Fruit fly (Drosophila melanogaster) whole organism, embryonic: Measurements from ENCODE around the gene CG46311.
A peak's percentile ranks its signal among the peaks of the same experiment; 100 is the strongest.

ENCODE experiments used
- Bgb ChIP-seq: fragments of 200-800 bp; sonication (Bioruptor generic); IDR thresholded peaks from 2 replicates; pipeline ENCODE4 v1.3.6; 2022; ENCODE audit warnings: missing biosample characterization, missing genetic modification characterization; ENCODE audit not compliant: partially characterized antibody
- C15 ChIP-seq: fragments of 200-800 bp; sonication (Bioruptor generic); IDR thresholded peaks from 3 replicates; pipeline ENCODE4 v1.3.6; 2022; ENCODE audit warnings: missing biosample characterization, missing genetic modification characterization
- CG1024 ChIP-seq: fragments of 200-800 bp; sonication (Bioruptor generic); IDR thresholded peaks from 2 replicates; pipeline ENCODE4 v1.3.6; 2022; ENCODE audit warnings: missing biosample characterization, missing genetic modification characterization
- CG10543 ChIP-seq: fragments of 200-800 bp; sonication (Bioruptor generic); optimal IDR thresholded peaks from 3 replicates; lab custom pipeline; 2017; ENCODE audit warnings: missing biosample characterization, mild to moderate bottlenecking, missing genetic modification characterization, moderate library complexity
- CG11398 ChIP-seq: fragments of 200-800 bp; sonication (Bioruptor generic); optimal IDR thresholded peaks from 2 replicates; lab custom pipeline; 2016; ENCODE audit warnings: missing biosample characterization, missing genetic modification characterization
- CG11504 ChIP-seq: fragments of 200-800 bp; sonication (Bioruptor generic); optimal IDR thresholded peaks from 3 replicates; lab custom pipeline; 2019; ENCODE audit warnings: missing biosample characterization, mild to moderate bottlenecking, missing genetic modification characterization, moderate library complexity
- CG13296 ChIP-seq: fragments of 200-800 bp; sonication (Bioruptor generic); optimal IDR thresholded peaks from 3 replicates; lab custom pipeline; 2018; ENCODE audit warnings: missing biosample characterization, mild to moderate bottlenecking, missing genetic modification characterization
- CG15514 ChIP-seq: fragments of 200-800 bp; sonication (Bioruptor generic); optimal IDR thresholded peaks from 3 replicates; lab custom pipeline; 2017; ENCODE audit warnings: missing biosample characterization, missing genetic modification characterization, mild to moderate bottlenecking, moderate library complexity, missing genetic modification reagents
- CG16863 ChIP-seq: fragments of 200-800 bp; sonication (Bioruptor generic); optimal IDR thresholded peaks from 3 replicates; lab custom pipeline; 2016; ENCODE audit warnings: missing biosample characterization, missing genetic modification characterization
- CG17359 ChIP-seq: fragments of 200-800 bp; sonication (Bioruptor generic); optimal IDR thresholded peaks from 3 replicates; lab custom pipeline; 2018; ENCODE audit warnings: missing biosample characterization, mild to moderate bottlenecking, missing genetic modification characterization, moderate library complexity
- CG18764 ChIP-seq: fragments of 200-800 bp; sonication (Bioruptor generic); optimal IDR thresholded peaks from 3 replicates; lab custom pipeline; 2016; ENCODE audit warnings: missing biosample characterization, missing genetic modification characterization
- CG2889 ChIP-seq: fragments of 200-800 bp; sonication (Bioruptor generic); IDR thresholded peaks from 3 replicates; pipeline ENCODE4 v1.3.6; 2022; ENCODE audit warnings: missing biosample characterization, missing genetic modification characterization
- CG31388 ChIP-seq: fragments of 200-800 bp; sonication (Bioruptor generic); optimal IDR thresholded peaks from 2 replicates; lab custom pipeline; 2016; ENCODE audit warnings: missing biosample characterization, missing genetic modification characterization
- CG33557 ChIP-seq: fragments of 200-800 bp; sonication (Bioruptor generic); optimal IDR thresholded peaks from 2 replicates; lab custom pipeline; 2019; ENCODE audit warnings: missing biosample characterization, mild to moderate bottlenecking, missing genetic modification characterization, moderate library complexity
- CG3995 ChIP-seq: fragments of 200-800 bp; sonication (Bioruptor generic); optimal IDR thresholded peaks from 3 replicates; lab custom pipeline; 2016; ENCODE audit warnings: missing biosample characterization, missing genetic modification characterization
- CG6854 ChIP-seq: fragments of 200-800 bp; sonication (Bioruptor generic); optimal IDR thresholded peaks from 3 replicates; lab custom pipeline; 2017; ENCODE audit warnings: missing biosample characterization, mild to moderate bottlenecking, missing genetic modification characterization
- CG7271 ChIP-seq: fragments of 200-800 bp; sonication (Bioruptor generic); optimal IDR thresholded peaks from 2 replicates; lab custom pipeline; 2018; ENCODE audit warnings: missing biosample characterization, mild to moderate bottlenecking, missing genetic modification characterization, moderate library complexity
- CG7745 ChIP-seq: fragments of 200-800 bp; sonication (Bioruptor generic); optimal IDR thresholded peaks from 2 replicates; lab custom pipeline; 2018; ENCODE audit warnings: missing biosample characterization, mild to moderate bottlenecking, missing genetic modification characterization, moderate library complexity
- CG8478 ChIP-seq: fragments of >200 bp; optimal IDR thresholded peaks from 2 replicates; lab custom pipeline; 2018
- CG8944 ChIP-seq: fragments of 200-800 bp; sonication (Bioruptor generic); optimal IDR thresholded peaks from 3 replicates; lab custom pipeline; 2016; ENCODE audit warnings: missing biosample characterization, missing genetic modification characterization
- CG9215 ChIP-seq: fragments of 200-800 bp; sonication (Bioruptor generic); IDR thresholded peaks from 2 replicates; pipeline ENCODE4 v1.3.6; 2022; ENCODE audit warnings: missing biosample characterization, missing genetic modification characterization
- CG9609 ChIP-seq: fragments of 200-800 bp; sonication (Bioruptor generic); optimal IDR thresholded peaks from 3 replicates; lab custom pipeline; 2016; ENCODE audit warnings: missing biosample characterization, missing genetic modification characterization
- Camta ChIP-seq: fragments of 200-800 bp; sonication (Bioruptor generic); optimal IDR thresholded peaks from 2 replicates; lab custom pipeline; 2016; ENCODE audit warnings: missing biosample characterization, missing genetic modification characterization
- Drgx ChIP-seq: fragments of 200-800 bp; sonication (Bioruptor generic); IDR thresholded peaks from 2 replicates; pipeline ENCODE4 v1.3.6; 2022; ENCODE audit warnings: missing biosample characterization, missing genetic modification characterization
- ERR ChIP-seq: fragments of 200-800 bp; sonication (Bioruptor generic); optimal IDR thresholded peaks from 2 replicates; lab custom pipeline; 2016; ENCODE audit warnings: missing biosample characterization, missing genetic modification characterization
- Hr51 ChIP-seq, 2 experiments: fragments of 200-800 bp; sonication (Bioruptor generic); optimal IDR thresholded peaks; 2 replicates in 1 of 2; 3 replicates in 1 of 2; lab custom pipeline; 2016 to 2018; ENCODE audit warnings: missing biosample characterization in 2 of 2, missing genetic modification characterization in 2 of 2, mild to moderate bottlenecking in 1 of 2, moderate library complexity in 1 of 2
- Mes4 ChIP-seq: fragments of 200-800 bp; sonication (Bioruptor generic); optimal IDR thresholded peaks from 2 replicates; lab custom pipeline; 2016; ENCODE audit warnings: missing biosample characterization, missing genetic modification characterization
- Six4 ChIP-seq: fragments of 200-800 bp; sonication (Bioruptor generic); optimal IDR thresholded peaks from 2 replicates; lab custom pipeline; 2016; ENCODE audit warnings: missing biosample characterization, missing genetic modification characterization
- Trl ChIP-seq, 3 experiments: fragments of >200 bp in 2 of 3; fragments of 200-800 bp in 1 of 3; sonication (Bioruptor generic) in 1 of 3; optimal IDR thresholded peaks; 2 replicates in 1 of 3; 3 replicates in 2 of 3; lab custom pipeline; 2016 to 2017; ENCODE audit warnings: missing biosample characterization in 1 of 3, missing genetic modification characterization in 1 of 3
- Vsx1 ChIP-seq: fragments of 200-800 bp; sonication (Bioruptor generic); optimal IDR thresholded peaks from 2 replicates; lab custom pipeline; 2017; ENCODE audit warnings: missing biosample characterization, mild to moderate bottlenecking, missing genetic modification characterization, missing genetic modification reagents
- Xrp1 ChIP-seq: fragments of 200-800 bp; sonication (Bioruptor generic); IDR thresholded peaks from 2 replicates; pipeline ENCODE4 v1.3.6; 2022; ENCODE audit warnings: missing biosample characterization, missing genetic modification characterization
- abd-A ChIP-seq: fragments of 200-800 bp; sonication (Bioruptor generic); optimal IDR thresholded peaks from 3 replicates; lab custom pipeline; 2019; ENCODE audit warnings: missing biosample characterization, mild to moderate bottlenecking, missing genetic modification characterization, moderate library complexity
- ase ChIP-seq: fragments of 200-800 bp; sonication (Bioruptor generic); IDR thresholded peaks from 3 replicates; pipeline ENCODE4 v1.3.6; 2022; ENCODE audit warnings: missing biosample characterization, missing genetic modification characterization
- bab2 ChIP-seq: fragments of 200-800 bp; sonication (Bioruptor generic); optimal IDR thresholded peaks from 2 replicates; lab custom pipeline; 2016; ENCODE audit warnings: missing biosample characterization, missing genetic modification characterization
- crc ChIP-seq: fragments of 200-800 bp; sonication (Bioruptor generic); optimal IDR thresholded peaks from 2 replicates; lab custom pipeline; 2016; ENCODE audit warnings: missing biosample characterization, missing genetic modification characterization
- crp ChIP-seq, 2 experiments: fragments of 200-800 bp; sonication (Bioruptor generic); optimal IDR thresholded peaks; 2 replicates in 1 of 2; 3 replicates in 1 of 2; lab custom pipeline; 2017; ENCODE audit warnings: missing biosample characterization in 2 of 2, missing genetic modification characterization in 2 of 2, mild to moderate bottlenecking in 1 of 2, moderate library complexity in 1 of 2
- dpn ChIP-seq, 2 experiments: fragments of 200-800 bp; sonication (Bioruptor generic); optimal IDR thresholded peaks; 3 replicates each; lab custom pipeline; 2016; ENCODE audit warnings: missing biosample characterization in 2 of 2, missing genetic modification characterization in 2 of 2
- en ChIP-seq: fragments of 200-800 bp; sonication (Bioruptor generic); optimal IDR thresholded peaks from 2 replicates; lab custom pipeline; 2016; ENCODE audit warnings: missing biosample characterization, missing genetic modification characterization
- h ChIP-seq: fragments of >200 bp; optimal IDR thresholded peaks from 2 replicates; lab custom pipeline; 2017
- lov ChIP-seq, 2 experiments: fragments of 200-800 bp in 1 of 2; fragments of >200 bp in 1 of 2; sonication (Bioruptor generic) in 1 of 2; IDR thresholded peaks in 1 of 2; optimal IDR thresholded peaks in 1 of 2; 2 replicates in 1 of 2; 3 replicates in 1 of 2; pipeline versions ENCODE4 v1.3.6 to Lab custom; 2017 to 2022; ENCODE audit warnings: missing biosample characterization in 1 of 2, missing genetic modification characterization in 1 of 2
- mam ChIP-seq: fragments of 200-800 bp; sonication (Bioruptor generic); optimal IDR thresholded peaks from 3 replicates; lab custom pipeline; 2016; ENCODE audit warnings: missing biosample characterization, missing genetic modification characterization
- pho ChIP-seq: fragments of 200-800 bp; sonication (Bioruptor generic); optimal IDR thresholded peaks from 2 replicates; lab custom pipeline; 2016; ENCODE audit warnings: missing biosample characterization, missing genetic modification characterization
- phol ChIP-seq: fragments of 200-800 bp; sonication (Bioruptor generic); optimal IDR thresholded peaks from 3 replicates; lab custom pipeline; 2018; ENCODE audit warnings: missing biosample characterization, mild to moderate bottlenecking, missing genetic modification characterization, moderate library complexity
- pita ChIP-seq: fragments of 200-800 bp; sonication (Bioruptor generic); optimal IDR thresholded peaks from 2 replicates; lab custom pipeline; 2017; ENCODE audit warnings: missing biosample characterization, mild to moderate bottlenecking, missing genetic modification characterization
- sd ChIP-seq: fragments of 200-800 bp; sonication (Bioruptor generic); optimal IDR thresholded peaks from 3 replicates; lab custom pipeline; 2018; ENCODE audit warnings: missing biosample characterization, mild to moderate bottlenecking, missing genetic modification characterization, moderate library complexity
- sug ChIP-seq: fragments of 200-800 bp; optimal IDR thresholded peaks from 2 replicates; lab custom pipeline; 2019; ENCODE audit warnings: missing biosample characterization, mild to moderate bottlenecking, missing genetic modification characterization, moderate library complexity
- tna ChIP-seq: fragments of 200-800 bp; sonication (Bioruptor generic); IDR thresholded peaks from 2 replicates; pipeline ENCODE4 v1.3.6; 2022; ENCODE audit warnings: missing biosample characterization, missing genetic modification characterization; ENCODE audit not compliant: partially characterized antibody
- tup ChIP-seq: fragments of 200-800 bp; sonication (Bioruptor generic); optimal IDR thresholded peaks from 2 replicates; lab custom pipeline; 2016; ENCODE audit warnings: missing biosample characterization, mild to moderate bottlenecking, missing genetic modification characterization, moderate library complexity
- wor ChIP-seq: fragments of 200-800 bp; sonication (Bioruptor generic); IDR thresholded peaks from 2 replicates; pipeline ENCODE4 v1.3.6; 2022; ENCODE audit warnings: missing biosample characterization, missing genetic modification characterization

The CG46311 gene

dm6 chrX:13634254-13634999 lies 70.8 kb downstream of the CG46311 start (continued):
- TF ChIP-seq wor (GFP tag; lab: Robert Waterston, UW) (no peak), mam (peak; percentile 60), CG10543 (GFP tag; lab: Kevin White, UChicago) (peak; percentile 89), lov (optimal IDR thresholded peaks at IDR 0.05; lab: Kevin White, UChicago) (no peak), lov (GFP tag; IDR thresholded peaks at IDR 0.05; lab: Robert Waterston, UW) (no peak), CG3995 (GFP tag; lab: Kevin White, UChicago) (no peak), CG18764 (peak; percentile 24), tna (GFP tag; lab: Robert Waterston, UW) (no peak), CG7745 (tag; lab: Kevin White, UChicago) (no peak), pita (GFP tag; lab: Kevin White, UChicago) (no peak), Mes4 (GFP tag; lab: Kevin White, UChicago) (peak; percentile 2), C15 (GFP tag; lab: Robert Waterston, UW) (no peak), ase (GFP tag; lab: Robert Waterston, UW) (no peak), abd-A (tag; lab: Kevin White, UChicago) (peak; percentile 52), en (GFP tag; lab: Kevin White, UChicago) (no peak), CG9215 (GFP tag; lab: Robert Waterston, UW) (peak; percentile 52; the same call in 1 of the 2 replicates), CG31388 (no peak), crc (peak; percentile 24), CG1024 (GFP tag; lab: Robert Waterston, UW) (no peak; the same call in 1 of the 2 replicates), Xrp1 (GFP tag; lab: Robert Waterston, UW) (peak; percentile 38), Six4 (GFP tag; lab: Kevin White, UChicago) (no peak), sd (tag; lab: Kevin White, UChicago) (peak; percentile 42), CG7271 (tag; lab: Kevin White, UChicago) (no peak), Trl (optimal IDR thresholded peaks at IDR 0.05; lab: Kevin White, UChicago) (peak in 1 of 2 experiments; percentile 4), Trl (GFP tag; optimal IDR thresholded peaks at IDR 0.05; lab: Kevin White, UChicago) (peak; percentile 37), Bgb (GFP tag; lab: Robert Waterston, UW) (no peak), pho (peak; percentile 65), ERR (GFP tag; lab: Kevin White, UChicago) (peak; percentile 38), CG33557 (peak; percentile 3), phol (tag; lab: Kevin White, UChicago) (no peak), CG6854 (GFP tag; lab: Kevin White, UChicago) (peak; percentile 17), bab2 (GFP tag; lab: Kevin White, UChicago) (peak; percentile 62), tup (GFP tag; lab: Kevin White, UChicago) (peak; percentile 6), CG9609 (GFP tag; lab: Kevin White, UChicago) (peak; percentile 14), Camta (GFP tag; lab: Kevin White, UChicago) (peak; percentile 25), crp (GFP tag; optimal IDR thresholded peaks at IDR 0.05; lab: Kevin White, UChicago) (no peak), CG8478 (lab: Kevin White, UChicago) (no peak), CG11504 (peak; percentile 33), CG17359 (tag; lab: Kevin White, UChicago) (peak; percentile 29), CG11398 (GFP tag; lab: Kevin White, UChicago) (peak; percentile 24), CG8944 (peak; percentile 8), CG2889 (no peak), Drgx (0 out of 2 replicates have a peak, but pooled peaks have one; percentile 17), sug (tag; lab: Kevin White, UChicago) (peak; percentile 63), CG16863 (peak; percentile 7), dpn (GFP tag; optimal IDR thresholded peaks at IDR 0.05; lab: Kevin White, UChicago) (peak; percentile 23 to 44), h (no peak), Hr51 (GFP tag; optimal IDR thresholded peaks at IDR 0.05; lab: Kevin White, UChicago) (peak; percentile 14 to 20), CG15514 (peak; percentile 55), CG13296 (peak; percentile 80), Vsx1 (GFP tag; lab: Kevin White, UChicago) (peak; percentile 25)
